Fruit fly (Drosophila melanogaster) Kc167 (cell line): ENCODE measurements around the gene CG13066.

ENCODE experiments used
- Sin3A ChIP-seq: fragments of >200 bp; optimal IDR thresholded peaks from 2 replicates; lab custom pipeline; 2018; ENCODE audit warnings: missing external identifiers
- insv ChIP-seq: fragments of >200 bp; optimal IDR thresholded peaks from 3 replicates; lab custom pipeline; 2018; ENCODE audit warnings: missing external identifiers
- psq ChIP-seq: fragments of >200 bp; optimal IDR thresholded peaks from 2 replicates; lab custom pipeline; 2017; ENCODE audit warnings: missing external identifiers
- ttk ChIP-seq: sonication (Bioruptor generic); optimal IDR thresholded peaks from 2 replicates; lab custom pipeline; 2017; ENCODE audit warnings: missing external identifiers

dm6 chr3L:16288322-16288721 is 15.6 kb downstream of the CG13066 start, which contains the start of gene CG13046:
- TF ChIP-seq psq (no peak), ttk (lab: Kevin White, UChicago) (no peak), Sin3A (lab: Kevin White, UChicago) (no peak), insv (lab: Kevin White, UChicago) (no peak)
